Worm (Caenorhabditis elegans): ENCODE data around the gene C50F7.9.

The C50F7.9 gene

ce11 chrIV:7709701-7710100 lies 22.2 kb downstream of the C50F7.9 start, which contains the start of the genes mrpl-1, emc-6 and mrps-24 (continued):
- no peak for TF ChIP-seq ama-1 (optimal IDR thresholded peaks at IDR 0.05)

ce11 chrIV:7706805-7707204 lies 25.1 kb downstream of the C50F7.9 start, which contains the start of gene F33D4.4:
Gene F33D4.4 (minus strand): TSS chrIV:7706905.
- 0 out of 2 replicates have a peak, but pooled peaks have one; percentile 12 for TF ChIP-seq dmd-6 (GFP tag; IDR thresholded peaks at IDR 0.05)
- TF ChIP-seq nhr-28 (tag; optimal IDR thresholded peaks at IDR 0.05) = peak; percentile 55
- no peak for TF ChIP-seq F26F4.8 (GFP tag; conservative IDR thresholded peaks at IDR 0.05)

ce11 chrIV:7698320-7698719 lies 33.5 kb downstream of the C50F7.9 start, which contains the start of gene flp-13:
Gene flp-13 (minus strand): TSS chrIV:7698420.
- TF ChIP-seq nhr-6 (tag; optimal IDR thresholded peaks at IDR 0.05) = no peak
- no peak for TF ChIP-seq aha-1 (tag)
- TF ChIP-seq D1046.2 (GFP tag; IDR thresholded peaks at IDR 0.05) = no peak
- no peak for TF ChIP-seq dmd-6 (GFP tag; IDR thresholded peaks at IDR 0.05)
- no peak for TF ChIP-seq T26A8.4 (GFP tag; IDR thresholded peaks at IDR 0.05)

DNA sequence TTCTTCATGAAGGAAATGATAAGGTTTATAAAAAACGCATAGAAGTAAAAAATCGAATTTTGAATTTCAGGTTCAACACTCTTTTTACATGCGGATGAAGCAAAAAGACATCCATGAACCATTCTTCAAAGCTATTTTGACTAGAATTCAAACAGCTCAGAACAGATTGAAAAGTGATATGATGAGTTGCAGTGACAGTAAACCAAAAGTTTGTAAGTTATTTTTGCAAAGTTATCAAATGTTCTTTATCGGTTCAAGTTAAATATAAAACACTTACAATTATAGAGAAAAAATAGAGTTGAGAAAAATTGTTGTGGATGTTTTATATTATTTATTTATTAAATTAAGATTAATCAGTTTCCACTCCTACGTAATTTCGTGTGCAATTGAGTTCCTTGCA lies 39.4 kb downstream of the C50F7.9 start:
- no peak for TF ChIP-seq F37D6.2 (tag; optimal IDR thresholded peaks at IDR 0.05)
- peak; percentile 92 for TF ChIP-seq aha-1 (tag)
- no peak for TF ChIP-seq ceh-62 (tag; optimal IDR thresholded peaks at IDR 0.05)
- no peak for TF ChIP-seq Y75B8A.6 (GFP tag; IDR thresholded peaks at IDR 0.05)
- no peak for TF ChIP-seq ces-1 (GFP tag; optimal IDR thresholded peaks at IDR 0.05)
- TF ChIP-seq ceh-44 (GFP tag; IDR thresholded peaks at IDR 0.05) = no peak

- TF ChIP-seq cey-2 (tag; optimal IDR thresholded peaks at IDR 0.05; ENCODE audit: borderline replicate concordance, insufficient read depth) = no peak
- TF ChIP-seq nhr-28 (tag; optimal IDR thresholded peaks at IDR 0.05) = peak; percentile 36
- no peak for TF ChIP-seq zfp-2 (tag; optimal IDR thresholded peaks at IDR 0.05)
- no peak for TF ChIP-seq dve-1 (tag; optimal IDR thresholded peaks at IDR 0.05; ENCODE audit: insufficient read depth)
- TF ChIP-seq pqm-1 (tag; optimal IDR thresholded peaks at IDR 0.05) = peak; percentile 60
- peak; percentile 7 for TF ChIP-seq hlh-11 (tag; optimal IDR thresholded peaks at IDR 0.05)
- TF ChIP-seq unc-62 (GFP tag; optimal IDR thresholded peaks at IDR 0.05 in 1 of 2) = peak in 1 of 2 experiments; percentile 63
- TF ChIP-seq unc-62 (tag; optimal IDR thresholded peaks at IDR 0.05) = no peak
- no peak for TF ChIP-seq daf-16 (GFP tag; optimal IDR thresholded peaks at IDR 0.05)
- TF ChIP-seq daf-16 (tag; optimal IDR thresholded peaks at IDR 0.05) = peak; percentile 76
Measured at ce11 chrIV:7689326-7689725, 42.5 kb downstream of the C50F7.9 start.
